Fruit fly (Drosophila melanogaster) whole organism, prepupa: ENCODE data around the gene pan.
A peak's percentile ranks its signal among the peaks of the same experiment; 100 is the strongest.

Experiments
- CG10631 ChIP-seq: fragments of 200-800 bp; sonication (Bioruptor generic); optimal IDR thresholded peaks from 2 replicates; lab custom pipeline; 2016; ENCODE audit warnings: missing biosample characterization, missing genetic modification characterization
- CG10669 ChIP-seq: fragments of 200-800 bp; sonication (Bioruptor generic); optimal IDR thresholded peaks from 3 replicates; lab custom pipeline; 2018; ENCODE audit warnings: missing biosample characterization, mild to moderate bottlenecking, missing genetic modification characterization, moderate library complexity
- CG15336 ChIP-seq: fragments of 200-800 bp; sonication (Bioruptor generic); IDR thresholded peaks from 2 replicates; pipeline ENCODE4 v1.3.6; 2022; ENCODE audit warnings: missing biosample characterization, missing genetic modification characterization
- CG3032 ChIP-seq: fragments of 200-800 bp; optimal IDR thresholded peaks from 2 replicates; lab custom pipeline; 2019; ENCODE audit warnings: missing biosample characterization, mild to moderate bottlenecking, missing genetic modification characterization, moderate library complexity
- CG31627 ChIP-seq: fragments of 200-800 bp; sonication (Bioruptor generic); optimal IDR thresholded peaks from 3 replicates; lab custom pipeline; 2016; ENCODE audit warnings: missing biosample characterization, missing genetic modification characterization
- CG32006 ChIP-seq: fragments of 200-800 bp; sonication (Bioruptor generic); optimal IDR thresholded peaks from 3 replicates; lab custom pipeline; 2017; ENCODE audit warnings: missing biosample characterization, mild to moderate bottlenecking, missing genetic modification characterization
- CG34406 ChIP-seq: fragments of 200-800 bp; sonication (Bioruptor generic); optimal IDR thresholded peaks from 3 replicates; lab custom pipeline; 2016; ENCODE audit warnings: missing biosample characterization, missing genetic modification characterization
- CG3919 ChIP-seq: fragments of 200-800 bp; sonication (Bioruptor generic); optimal IDR thresholded peaks from 3 replicates; lab custom pipeline; 2016; ENCODE audit warnings: missing biosample characterization, missing genetic modification characterization
- CG4318 ChIP-seq: fragments of 200-800 bp; sonication (Bioruptor generic); optimal IDR thresholded peaks from 3 replicates; lab custom pipeline; 2017; ENCODE audit warnings: missing biosample characterization, mild to moderate bottlenecking, missing genetic modification characterization
- CG6163 ChIP-seq: fragments of 200-800 bp; sonication (Bioruptor generic); IDR thresholded peaks from 3 replicates; pipeline ENCODE4 v1.3.6; 2022; ENCODE audit warnings: missing biosample characterization, missing genetic modification characterization
- CG6792 ChIP-seq: fragments of 200-800 bp; sonication (Bioruptor generic); optimal IDR thresholded peaks from 3 replicates; lab custom pipeline; 2016; ENCODE audit warnings: missing biosample characterization, missing genetic modification characterization
- CG6808 ChIP-seq: fragments of 200-800 bp; sonication (Bioruptor generic); optimal IDR thresholded peaks from 3 replicates; lab custom pipeline; 2017; ENCODE audit warnings: missing biosample characterization, missing genetic modification characterization, mild to moderate bottlenecking, moderate library complexity, missing genetic modification reagents
- CG6854 ChIP-seq: fragments of 200-800 bp; sonication (Bioruptor generic); optimal IDR thresholded peaks from 2 replicates; lab custom pipeline; 2017; ENCODE audit warnings: missing biosample characterization, mild to moderate bottlenecking, missing genetic modification characterization
- CG7368 ChIP-seq: fragments of 200-800 bp; sonication (Bioruptor generic); optimal IDR thresholded peaks from 3 replicates; lab custom pipeline; 2016; ENCODE audit warnings: missing biosample characterization, missing genetic modification characterization
- CG8319 ChIP-seq: fragments of 200-800 bp; sonication (Bioruptor generic); optimal IDR thresholded peaks from 3 replicates; lab custom pipeline; 2016; ENCODE audit warnings: missing biosample characterization, missing genetic modification characterization
- Eip78C ChIP-seq: fragments of 200-800 bp; sonication (Bioruptor generic); peaks from one replicate; lab custom pipeline; 2016; ENCODE audit warnings: missing biosample characterization, missing genetic modification characterization
- Eip93F ChIP-seq: fragments of 200-800 bp; sonication (Bioruptor generic); optimal IDR thresholded peaks from 2 replicates; lab custom pipeline; 2016; ENCODE audit warnings: missing biosample characterization, mild to moderate bottlenecking, missing genetic modification characterization
- Ets96B ChIP-seq: fragments of 200-800 bp; optimal IDR thresholded peaks from 2 replicates; lab custom pipeline; 2019; ENCODE audit warnings: missing biosample characterization, mild to moderate bottlenecking, missing genetic modification characterization, moderate library complexity
- Hr39 ChIP-seq: fragments of 200-800 bp; sonication (Bioruptor generic); optimal IDR thresholded peaks from 2 replicates; lab custom pipeline; 2016; ENCODE audit warnings: missing biosample characterization, missing genetic modification characterization
- Lpt ChIP-seq: fragments of 200-800 bp; sonication (Bioruptor generic); optimal IDR thresholded peaks from 3 replicates; lab custom pipeline; 2016; ENCODE audit warnings: missing biosample characterization, missing genetic modification characterization
- Sox14 ChIP-seq: fragments of 200-800 bp; sonication (Bioruptor generic); optimal IDR thresholded peaks from 3 replicates; lab custom pipeline; 2016; ENCODE audit warnings: missing biosample characterization, missing genetic modification characterization
- Sox15 ChIP-seq: fragments of 200-800 bp; sonication (Bioruptor generic); optimal IDR thresholded peaks from 3 replicates; lab custom pipeline; 2016; ENCODE audit warnings: missing biosample characterization, missing genetic modification characterization
- acj6 ChIP-seq: fragments of 200-800 bp; sonication (Bioruptor generic); optimal IDR thresholded peaks from 3 replicates; lab custom pipeline; 2016; ENCODE audit warnings: missing biosample characterization, missing genetic modification characterization
- cyc ChIP-seq: fragments of 200-800 bp; sonication (Bioruptor generic); optimal IDR thresholded peaks from 3 replicates; lab custom pipeline; 2016; ENCODE audit warnings: missing biosample characterization, missing genetic modification characterization
- dac ChIP-seq: fragments of 200-800 bp; sonication (Bioruptor generic); optimal IDR thresholded peaks from 2 replicates; lab custom pipeline; 2017; ENCODE audit warnings: missing biosample characterization, mild to moderate bottlenecking, missing genetic modification characterization
- dsx ChIP-seq: fragments of 200-800 bp; optimal IDR thresholded peaks from 3 replicates; lab custom pipeline; 2019; ENCODE audit warnings: missing biosample characterization, mild to moderate bottlenecking, missing genetic modification characterization, moderate library complexity; ENCODE audit not compliant: poor library complexity, severe bottlenecking
- esn ChIP-seq: fragments of 200-800 bp; sonication (Bioruptor generic); optimal IDR thresholded peaks from 2 replicates; lab custom pipeline; 2016; ENCODE audit warnings: missing biosample characterization, mild to moderate bottlenecking, missing genetic modification characterization, moderate library complexity
- fd59A ChIP-seq: fragments of 200-800 bp; sonication (Bioruptor generic); optimal IDR thresholded peaks from 2 replicates; lab custom pipeline; 2017; ENCODE audit warnings: missing biosample characterization, mild to moderate bottlenecking, missing genetic modification characterization, missing genetic modification reagents
- fkh ChIP-seq: fragments of 200-800 bp; sonication (Bioruptor generic); optimal IDR thresholded peaks from 3 replicates; lab custom pipeline; 2017; ENCODE audit warnings: missing biosample characterization, mild to moderate bottlenecking, missing genetic modification characterization, moderate library complexity
- lz ChIP-seq: fragments of 200-800 bp; sonication (Bioruptor generic); optimal IDR thresholded peaks from 3 replicates; lab custom pipeline; 2016; ENCODE audit warnings: missing biosample characterization, missing genetic modification characterization
- ss ChIP-seq, 2 experiments: fragments of 200-800 bp; sonication (Bioruptor generic); optimal IDR thresholded peaks; 2 replicates in 1 of 2; 3 replicates in 1 of 2; lab custom pipeline; 2017 to 2018; ENCODE audit warnings: mild to moderate bottlenecking in 2 of 2, missing biosample characterization in 2 of 2, missing genetic modification characterization in 2 of 2, moderate library complexity in 1 of 2
- svp ChIP-seq: fragments of 200-800 bp; sonication (Bioruptor generic); peaks from one replicate; lab custom pipeline; 2016; ENCODE audit warnings: missing biosample characterization, missing genetic modification characterization
- topi ChIP-seq: fragments of 200-800 bp; sonication (Bioruptor generic); optimal IDR thresholded peaks from 3 replicates; lab custom pipeline; 2016; ENCODE audit warnings: missing biosample characterization, missing genetic modification characterization

The pan gene

DNA sequence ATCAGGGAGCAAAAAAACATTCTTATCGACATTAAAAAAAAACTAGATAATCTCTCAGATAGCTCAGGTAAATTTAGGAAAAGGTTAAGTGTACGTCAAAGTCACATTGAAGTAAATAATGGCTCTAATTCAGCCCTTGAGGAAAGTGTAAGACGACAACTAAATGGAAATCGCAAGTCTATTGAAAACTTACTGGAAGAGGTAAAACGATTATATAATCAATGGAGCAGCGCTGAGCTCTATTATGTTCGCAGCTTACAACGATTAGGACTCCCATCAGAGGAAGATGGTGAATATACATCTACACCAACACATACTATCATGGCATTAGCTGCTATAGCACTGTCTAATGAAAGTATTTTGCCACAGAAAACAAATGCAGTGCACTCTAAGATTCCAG, 22.9 kb downstream of the pan start:
- TF ChIP-seq Hr39 (GFP tag; lab: Kevin White, UChicago) (no peak), ss (GFP tag; optimal IDR thresholded peaks at IDR 0.05; lab: Kevin White, UChicago) (no peak), topi (no peak), CG6808 (GFP tag; lab: Kevin White, UChicago) (no peak), CG15336 (GFP tag; lab: Robert Waterston, UW) (no peak)

DNA sequence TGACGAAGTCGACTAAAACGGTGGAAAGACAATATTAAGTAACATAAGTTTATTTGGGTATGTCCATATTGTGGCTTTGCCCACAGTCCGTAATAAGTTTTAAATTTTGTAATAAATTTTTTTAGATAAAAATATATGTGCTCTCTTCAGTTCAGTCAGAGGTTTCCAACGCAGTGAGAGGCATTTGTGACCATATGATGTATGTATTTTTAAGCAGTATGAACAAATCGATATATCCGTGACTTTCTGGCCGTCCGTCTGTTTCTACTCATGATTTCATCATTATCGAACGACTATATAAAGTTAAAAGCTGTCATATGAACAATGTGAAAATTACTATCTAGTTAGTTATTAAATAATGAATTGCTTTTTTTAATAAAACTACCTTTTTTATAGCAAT, 33.0 kb downstream of the pan start:
- TF ChIP-seq esn (no peak), CG6163 (GFP tag; lab: Robert Waterston, UW) (no peak)

DNA sequence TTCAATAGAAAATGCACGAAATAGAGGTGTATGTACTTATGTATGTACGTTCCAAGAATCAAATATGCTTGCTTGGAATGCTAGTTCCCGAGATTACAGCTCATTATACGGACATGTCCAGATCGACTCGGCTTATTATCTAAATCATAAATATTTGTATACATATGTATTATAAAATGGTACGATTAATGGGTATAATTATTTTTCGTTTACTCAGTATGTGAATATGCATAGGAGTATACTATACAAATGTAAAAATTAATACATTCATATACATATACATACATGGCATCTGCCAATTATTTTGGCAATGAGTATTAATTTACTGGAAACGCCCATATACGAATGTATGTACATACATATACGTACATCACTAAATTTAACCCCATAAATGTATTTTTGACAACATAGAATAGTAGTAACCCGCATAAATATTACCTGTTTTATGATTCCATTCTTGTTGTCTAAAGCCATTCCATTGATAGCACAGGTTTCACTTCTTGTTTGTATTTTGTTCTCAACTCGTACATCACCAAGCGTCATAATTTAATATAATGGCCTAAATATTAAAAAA, 59.8 kb downstream of the pan start:
- TF ChIP-seq Sox15 (GFP tag; lab: Kevin White, UChicago) (no peak), Eip78C (GFP tag; lab: Kevin White, UChicago) (peak; percentile 49)

DNA sequence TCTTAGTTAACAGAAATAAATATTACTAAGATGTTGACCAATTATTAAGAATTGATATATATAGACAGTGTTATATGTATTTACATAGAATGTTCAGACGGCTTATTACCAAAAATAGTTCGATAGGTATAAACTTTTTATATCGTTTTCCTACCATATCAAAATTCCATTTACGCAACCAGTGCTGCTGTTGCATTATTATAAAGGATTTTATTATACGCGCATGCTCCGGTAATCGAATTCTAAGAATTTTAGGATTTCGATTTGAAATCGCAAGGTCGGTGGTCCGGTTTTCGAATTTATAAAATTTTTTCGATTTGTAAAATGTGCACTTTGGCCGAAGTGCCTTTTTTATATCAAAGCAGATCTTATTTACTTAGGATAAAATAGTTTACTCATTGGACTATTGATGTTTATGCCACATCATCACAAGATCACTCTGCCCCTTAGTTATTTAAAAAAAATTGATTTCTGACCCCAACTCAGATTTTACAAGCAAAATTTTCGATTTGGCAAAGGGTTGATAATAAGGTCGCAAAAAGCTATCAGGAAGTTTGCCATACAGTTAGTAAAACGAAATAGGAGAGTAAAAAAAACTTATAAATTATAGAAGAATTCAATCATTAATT, 60.6 kb downstream of the pan start, which contains the start of gene Ank:
Ank (minus strand) TSS at position 206 of the 629 bp plus-strand sequence.
- TF ChIP-seq CG3032 (peak; percentile 19), Eip93F (no peak), Eip78C (GFP tag; lab: Kevin White, UChicago) (peak; percentile 60)

DNA sequence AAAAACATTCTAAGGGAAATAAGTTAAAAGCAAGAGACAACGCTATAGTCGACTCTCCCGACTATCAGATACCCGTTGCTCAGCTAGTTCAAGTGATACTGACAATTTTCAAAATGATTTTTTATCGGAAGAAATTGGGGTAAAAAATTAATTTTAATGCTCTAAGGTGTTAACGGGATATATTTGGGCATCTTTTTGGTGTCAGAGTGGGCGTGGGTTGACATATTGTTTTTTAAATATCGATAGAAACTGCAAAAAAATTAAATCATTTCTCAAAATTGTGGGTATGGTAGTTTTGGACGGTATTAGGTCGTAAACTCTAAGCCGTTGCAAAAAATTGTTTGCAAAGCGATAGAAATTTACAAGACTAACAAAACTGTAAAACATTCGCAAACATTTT, 61.4 kb downstream of the pan start:
- TF ChIP-seq CG10669 (GFP tag; lab: Kevin White, UChicago) (no peak), CG3919 (no peak), lz (no peak), Eip78C (GFP tag; lab: Kevin White, UChicago) (no peak), fkh (GFP tag; lab: Kevin White, UChicago) (no peak), CG7368 (GFP tag; lab: Kevin White, UChicago) (no peak), CG15336 (GFP tag; lab: Robert Waterston, UW) (no peak), fd59A (no peak), CG4318 (GFP tag; lab: Kevin White, UChicago) (no peak), CG8319 (no peak), dac (no peak), CG6792 (GFP tag; lab: Kevin White, UChicago) (no peak), CG34406 (GFP tag; lab: Kevin White, UChicago) (no peak), CG10631 (no peak), Eip93F (no peak), dsx (no peak), Lpt (no peak), CG6854 (GFP tag; lab: Kevin White, UChicago) (no peak), CG32006 (GFP tag; lab: Kevin White, UChicago) (no peak)

DNA sequence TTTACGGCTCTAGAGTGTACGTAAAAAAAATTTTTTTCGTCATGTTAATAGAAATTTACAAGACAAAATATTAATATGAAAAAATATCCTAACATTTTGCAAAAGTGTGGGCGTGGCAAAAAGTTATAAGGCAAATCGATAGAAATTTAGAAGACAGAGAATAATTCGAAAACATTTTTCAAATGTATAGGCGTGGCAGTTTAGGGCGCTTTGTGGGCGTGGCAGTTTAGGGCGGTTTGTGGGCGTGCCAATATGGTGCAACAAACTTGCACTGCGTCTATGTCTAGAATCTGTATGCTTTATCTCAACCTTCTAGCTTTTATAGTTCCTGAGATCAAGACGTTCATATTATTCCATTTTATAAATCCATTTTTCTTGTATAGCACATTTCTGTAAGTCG, 61.9 kb downstream of the pan start:
- no peak for TF ChIP-seq CG31627 (GFP tag; lab: Kevin White, UChicago)
- TF ChIP-seq, all 60 proteins: peak for 0

DNA sequence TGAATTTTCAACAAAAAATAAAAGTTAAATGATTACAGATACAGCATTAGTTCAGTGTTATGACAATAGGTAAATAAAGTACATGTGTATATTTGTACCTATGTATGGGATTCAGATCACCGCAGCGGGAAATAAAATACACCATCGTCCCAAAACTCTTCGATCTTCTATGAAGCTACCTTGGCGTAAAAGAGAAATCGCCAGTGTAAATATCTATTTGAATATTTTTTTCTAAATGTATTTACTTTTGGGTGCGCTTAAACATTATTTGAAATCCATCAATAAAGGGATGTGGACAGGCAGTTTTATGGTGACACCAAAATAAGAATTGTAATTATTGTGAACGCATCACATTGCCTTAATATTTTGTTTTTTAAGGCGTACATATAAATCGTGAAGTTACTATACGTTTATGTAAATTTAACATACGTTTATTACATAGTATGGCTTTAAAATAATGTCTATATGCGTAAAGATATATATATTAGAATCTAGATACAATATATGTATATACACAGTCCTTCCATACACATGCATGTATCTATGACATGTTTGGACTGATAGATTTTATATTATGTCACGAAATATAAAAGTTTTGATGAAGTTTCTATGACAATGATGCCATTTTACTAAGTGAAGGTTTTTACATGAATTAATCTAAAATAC, 63.0 kb downstream of the pan start, which contains the start of gene anne:
anne (plus strand) TSS at position 263 of the 666 bp plus-strand sequence.
- TF ChIP-seq fkh (GFP tag; lab: Kevin White, UChicago) (peak; percentile 94), dsx (peak; percentile 32), cyc (GFP tag; lab: Kevin White, UChicago) (peak; percentile 13), acj6 (no peak), ss (GFP tag; optimal IDR thresholded peaks at IDR 0.05; lab: Kevin White, UChicago) (peak in 1 of 2 experiments; percentile 55), Sox14 (GFP tag; lab: Kevin White, UChicago) (peak; percentile 33), topi (no peak), svp (GFP tag; lab: Kevin White, UChicago) (no peak), CG6854 (GFP tag; lab: Kevin White, UChicago) (peak; percentile 11), Eip78C (GFP tag; lab: Kevin White, UChicago) (peak; percentile 71), CG3919 (no peak), Ets96B (tag; lab: Kevin White, UChicago) (peak; percentile 19)
